Worm (Caenorhabditis elegans) whole organism, L2 larva: ENCODE results near the gene ptr-9.

Source experiments
- R02D3.7 ChIP-seq: fragments of 150-350 bp; optimal IDR thresholded peaks from 2 replicates; lab custom pipeline; 2014; ENCODE audit warnings: missing biosample characterization, missing genetic modification characterization
- fos-1 ChIP-seq: fragments of 150-350 bp; optimal IDR thresholded peaks from 2 replicates; lab custom pipeline; 2014; ENCODE audit warnings: missing biosample characterization, missing genetic modification characterization

DNA sequence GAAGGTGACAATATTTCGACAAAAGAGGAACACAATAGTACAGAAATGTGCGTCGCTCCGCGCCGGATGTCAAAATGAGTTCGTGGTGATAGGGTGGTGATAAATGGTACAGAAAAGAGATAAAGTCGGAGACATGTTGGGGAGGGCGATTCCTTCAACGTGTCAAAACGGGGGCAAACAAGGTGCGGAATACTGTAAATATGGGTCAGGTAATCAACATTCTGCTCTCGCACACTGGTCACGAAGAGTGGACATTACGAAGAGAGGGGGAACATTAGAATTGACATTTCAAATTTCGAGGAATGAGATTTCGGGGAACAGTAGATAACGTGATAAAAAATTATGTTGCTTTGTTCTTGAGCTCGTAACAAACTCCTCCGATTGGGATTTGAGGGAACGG lies 38.2 kb upstream of the ptr-9 start, which contains the start of gene ZC84.6:
- no peak for TF ChIP-seq fos-1
- TF ChIP-seq R02D3.7, result no peak
